Fruit fly (Drosophila melanogaster) whole organism, embryonic: Measurements from ENCODE around the gene Ppat-Dpck.

Experiments used
- Atf-2 ChIP-seq: fragments of 200-800 bp; sonication (Bioruptor generic); optimal IDR thresholded peaks from 2 replicates; lab custom pipeline; 2016; ENCODE audit warnings: missing biosample characterization, missing genetic modification characterization
- Bgb ChIP-seq: fragments of 200-800 bp; sonication (Bioruptor generic); IDR thresholded peaks from 2 replicates; pipeline ENCODE4 v1.3.6; 2022; ENCODE audit warnings: missing biosample characterization, missing genetic modification characterization; ENCODE audit not compliant: partially characterized antibody
- CG11504 ChIP-seq: fragments of 200-800 bp; sonication (Bioruptor generic); optimal IDR thresholded peaks from 3 replicates; lab custom pipeline; 2019; ENCODE audit warnings: missing biosample characterization, mild to moderate bottlenecking, missing genetic modification characterization, moderate library complexity
- CG12219 ChIP-seq: fragments of 200-800 bp; sonication (Bioruptor generic); optimal IDR thresholded peaks from 3 replicates; lab custom pipeline; 2018; ENCODE audit warnings: missing biosample characterization, mild to moderate bottlenecking, missing genetic modification characterization
- CG14710 ChIP-seq: fragments of 200-800 bp; sonication (Bioruptor generic); optimal IDR thresholded peaks from 3 replicates; lab custom pipeline; 2019; ENCODE audit warnings: missing biosample characterization, mild to moderate bottlenecking, missing genetic modification characterization, moderate library complexity
- CG15011 ChIP-seq: fragments of 200-800 bp; sonication (Bioruptor generic); optimal IDR thresholded peaks from 3 replicates; lab custom pipeline; 2018; ENCODE audit warnings: missing biosample characterization, mild to moderate bottlenecking, missing genetic modification characterization
- CG1647 ChIP-seq: fragments of 200-800 bp; sonication (Bioruptor generic); optimal IDR thresholded peaks from 3 replicates; lab custom pipeline; 2016; ENCODE audit warnings: missing biosample characterization, missing genetic modification characterization
- CG16813 ChIP-seq: fragments of 200-800 bp; sonication (Bioruptor generic); IDR thresholded peaks from 3 replicates; pipeline ENCODE4 v1.3.6; 2022; ENCODE audit warnings: missing biosample characterization, missing genetic modification characterization; ENCODE audit not compliant: partially characterized antibody
- CG17802 ChIP-seq: fragments of 200-800 bp; sonication (Bioruptor generic); optimal IDR thresholded peaks from 2 replicates; lab custom pipeline; 2018; ENCODE audit warnings: missing biosample characterization, mild to moderate bottlenecking, missing genetic modification characterization, moderate library complexity
- CG18011 ChIP-seq: fragments of 200-800 bp; sonication (Bioruptor generic); optimal IDR thresholded peaks from 2 replicates; lab custom pipeline; 2017; ENCODE audit warnings: missing biosample characterization, missing genetic modification characterization, mild to moderate bottlenecking, moderate library complexity, missing genotype
- CG2129 ChIP-seq: fragments of 200-800 bp; sonication (Bioruptor generic); IDR thresholded peaks from 2 replicates; pipeline ENCODE4 v1.3.6; 2022; ENCODE audit warnings: missing biosample characterization, missing genetic modification characterization; ENCODE audit not compliant: partially characterized antibody
- CG2889 ChIP-seq: fragments of 200-800 bp; sonication (Bioruptor generic); IDR thresholded peaks from 3 replicates; pipeline ENCODE4 v1.3.6; 2022; ENCODE audit warnings: missing biosample characterization, missing genetic modification characterization
- CG31365 ChIP-seq: fragments of 200-800 bp; sonication (Bioruptor generic); optimal IDR thresholded peaks from 2 replicates; lab custom pipeline; 2018; ENCODE audit warnings: missing biosample characterization, mild to moderate bottlenecking, missing genetic modification characterization
- CG33557 ChIP-seq: fragments of 200-800 bp; sonication (Bioruptor generic); optimal IDR thresholded peaks from 2 replicates; lab custom pipeline; 2019; ENCODE audit warnings: missing biosample characterization, mild to moderate bottlenecking, missing genetic modification characterization, moderate library complexity
- CG6683 ChIP-seq: fragments of 200-800 bp; sonication (Bioruptor generic); optimal IDR thresholded peaks from 2 replicates; lab custom pipeline; 2017; ENCODE audit warnings: missing biosample characterization, mild to moderate bottlenecking, missing genetic modification characterization, missing genetic modification reagents
- CG6791 ChIP-seq: fragments of 200-800 bp; sonication (Bioruptor generic); IDR thresholded peaks from 3 replicates; pipeline ENCODE4 v1.3.6; 2022; ENCODE audit warnings: missing biosample characterization, missing genetic modification characterization; ENCODE audit not compliant: partially characterized antibody
- CG7963 ChIP-seq: fragments of 200-800 bp; sonication (Bioruptor generic); IDR thresholded peaks from 3 replicates; pipeline ENCODE4 v1.3.6; 2022; ENCODE audit warnings: missing biosample characterization, missing genetic modification characterization; ENCODE audit not compliant: partially characterized antibody
- CG9876 ChIP-seq: fragments of 200-800 bp; sonication (Bioruptor generic); optimal IDR thresholded peaks from 2 replicates; lab custom pipeline; 2016; ENCODE audit warnings: missing biosample characterization, missing genetic modification characterization
- Dad ChIP-seq: fragments of 200-800 bp; sonication (Bioruptor generic); optimal IDR thresholded peaks from 3 replicates; lab custom pipeline; 2016; ENCODE audit warnings: missing biosample characterization, missing genetic modification characterization
- Dbx ChIP-seq: fragments of 200-800 bp; sonication (Bioruptor generic); IDR thresholded peaks from 3 replicates; pipeline ENCODE4 v1.3.6; 2022; ENCODE audit warnings: missing biosample characterization, missing genetic modification characterization
- Dip3 ChIP-seq: fragments of 200-800 bp; sonication (Bioruptor generic); optimal IDR thresholded peaks from 3 replicates; lab custom pipeline; 2016; ENCODE audit warnings: missing biosample characterization, missing genetic modification characterization
- Doc2 ChIP-seq: fragments of 200-800 bp; sonication (Bioruptor generic); IDR thresholded peaks from 2 replicates; pipeline ENCODE4 v1.3.6; 2022; ENCODE audit warnings: missing biosample characterization, missing genetic modification characterization
- Fer1 ChIP-seq: fragments of 200-800 bp; sonication (Bioruptor generic); optimal IDR thresholded peaks from 2 replicates; lab custom pipeline; 2017; ENCODE audit warnings: missing biosample characterization, mild to moderate bottlenecking, missing genetic modification characterization
- Fer2 ChIP-seq: fragments of 200-800 bp; sonication (Bioruptor generic); optimal IDR thresholded peaks from 2 replicates; lab custom pipeline; 2018; ENCODE audit warnings: missing biosample characterization, mild to moderate bottlenecking, missing genetic modification characterization, moderate library complexity
- Meics ChIP-seq: fragments of 200-800 bp; sonication (Bioruptor generic); optimal IDR thresholded peaks from 2 replicates; lab custom pipeline; 2017; ENCODE audit warnings: missing biosample characterization, mild to moderate bottlenecking, missing genetic modification characterization
- Sin3A ChIP-seq: fragments of >200 bp; optimal IDR thresholded peaks from 2 replicates; lab custom pipeline; 2018
- Six4 ChIP-seq: fragments of 200-800 bp; sonication (Bioruptor generic); optimal IDR thresholded peaks from 2 replicates; lab custom pipeline; 2016; ENCODE audit warnings: missing biosample characterization, missing genetic modification characterization
- ac ChIP-seq: fragments of 200-800 bp; sonication (Bioruptor generic); optimal IDR thresholded peaks from 3 replicates; lab custom pipeline; 2017; ENCODE audit warnings: missing biosample characterization, mild to moderate bottlenecking, missing genetic modification characterization
- bowl ChIP-seq: fragments of 200-800 bp; sonication (Bioruptor generic); IDR thresholded peaks from 2 replicates; pipeline ENCODE4 v1.3.6; 2022; ENCODE audit warnings: missing biosample characterization, missing genetic modification characterization
- cad ChIP-seq: fragments of >200 bp; optimal IDR thresholded peaks from 2 replicates; lab custom pipeline; 2017; ENCODE audit warnings: missing biosample characterization, missing genetic modification characterization
- corto ChIP-seq: fragments of 200-800 bp; sonication (Bioruptor generic); optimal IDR thresholded peaks from 2 replicates; lab custom pipeline; 2016; ENCODE audit warnings: missing biosample characterization, mild to moderate bottlenecking, missing genetic modification characterization, moderate library complexity
- croc ChIP-seq: fragments of 200-800 bp; sonication (Bioruptor generic); conservative IDR thresholded peaks from 3 replicates; pipeline ENCODE4 v1.3.6; 2022; ENCODE audit warnings: missing biosample characterization, missing genetic modification characterization
- crp ChIP-seq, 2 experiments: fragments of 200-800 bp; sonication (Bioruptor generic); optimal IDR thresholded peaks; 2 replicates in 1 of 2; 3 replicates in 1 of 2; lab custom pipeline; 2017; ENCODE audit warnings: missing biosample characterization in 2 of 2, missing genetic modification characterization in 2 of 2, mild to moderate bottlenecking in 1 of 2, moderate library complexity in 1 of 2
- dm ChIP-seq: fragments of 200-800 bp; sonication (Bioruptor generic); optimal IDR thresholded peaks from 3 replicates; lab custom pipeline; 2016; ENCODE audit warnings: missing biosample characterization, missing genetic modification characterization
- en ChIP-seq: fragments of 200-800 bp; sonication (Bioruptor generic); optimal IDR thresholded peaks from 2 replicates; lab custom pipeline; 2016; ENCODE audit warnings: missing biosample characterization, missing genetic modification characterization
- grau ChIP-seq: fragments of 200-800 bp; optimal IDR thresholded peaks from 3 replicates; lab custom pipeline; 2019; ENCODE audit warnings: missing biosample characterization, mild to moderate bottlenecking, missing genetic modification characterization, moderate library complexity
- grn ChIP-seq: fragments of 200-800 bp; sonication (Bioruptor generic); optimal IDR thresholded peaks from 3 replicates; lab custom pipeline; 2017; ENCODE audit warnings: missing biosample characterization, missing genetic modification characterization
- gro ChIP-seq: fragments of 200-800 bp; sonication (Bioruptor generic); optimal IDR thresholded peaks from 2 replicates; lab custom pipeline; 2016; ENCODE audit warnings: missing biosample characterization, missing genetic modification characterization
- ham ChIP-seq: fragments of 200-800 bp; sonication (Bioruptor generic); IDR thresholded peaks from 2 replicates; pipeline ENCODE4 v1.3.6; 2022; ENCODE audit warnings: missing biosample characterization, missing genetic modification characterization
- kay ChIP-seq: fragments of 200-800 bp; sonication (Bioruptor generic); optimal IDR thresholded peaks from 2 replicates; lab custom pipeline; 2016; ENCODE audit warnings: missing biosample characterization, missing genetic modification characterization
- kni ChIP-seq: fragments of 200-800 bp; sonication (Bioruptor generic); optimal IDR thresholded peaks from 3 replicates; lab custom pipeline; 2017; ENCODE audit warnings: mild to moderate bottlenecking, missing biosample characterization, missing genetic modification reagents, missing genetic modification characterization
- lab ChIP-seq: fragments of 200-800 bp; sonication (Bioruptor generic); optimal IDR thresholded peaks from 3 replicates; lab custom pipeline; 2017; ENCODE audit warnings: missing biosample characterization, missing genetic modification characterization, mild to moderate bottlenecking, moderate library complexity, missing genetic modification reagents
- maf-S ChIP-seq: fragments of 200-800 bp; sonication (Bioruptor generic); optimal IDR thresholded peaks from 2 replicates; lab custom pipeline; 2016; ENCODE audit warnings: missing biosample characterization, missing genetic modification characterization
- org-1 ChIP-seq: fragments of 200-800 bp; sonication (Bioruptor generic); optimal IDR thresholded peaks from 2 replicates; lab custom pipeline; 2017; ENCODE audit warnings: missing biosample characterization, missing genetic modification characterization
- peb ChIP-seq: fragments of 200-800 bp; sonication (Bioruptor generic); IDR thresholded peaks from 2 replicates; pipeline ENCODE4 v1.3.6; 2022; ENCODE audit warnings: missing biosample characterization, missing genetic modification characterization
- scrt ChIP-seq: fragments of 200-800 bp; sonication (Bioruptor generic); optimal IDR thresholded peaks from 2 replicates; lab custom pipeline; 2018; ENCODE audit warnings: missing biosample characterization, mild to moderate bottlenecking, missing genetic modification characterization, moderate library complexity
- seq ChIP-seq: fragments of 200-800 bp; sonication (Bioruptor generic); IDR thresholded peaks from 2 replicates; pipeline ENCODE4 v1.3.6; 2022; ENCODE audit warnings: missing biosample characterization, missing genetic modification characterization
- sima ChIP-seq: fragments of 200-800 bp; sonication (Bioruptor generic); optimal IDR thresholded peaks from 2 replicates; lab custom pipeline; 2016; ENCODE audit warnings: missing biosample characterization, missing genetic modification characterization
- so ChIP-seq: fragments of 200-800 bp; sonication (Bioruptor generic); IDR thresholded peaks from 3 replicates; pipeline ENCODE4 v1.3.6; 2022; ENCODE audit warnings: missing biosample characterization, missing genetic modification characterization
- tup ChIP-seq: fragments of 200-800 bp; sonication (Bioruptor generic); optimal IDR thresholded peaks from 2 replicates; lab custom pipeline; 2016; ENCODE audit warnings: missing biosample characterization, mild to moderate bottlenecking, missing genetic modification characterization, moderate library complexity

Gene Ppat-Dpck

DNA sequence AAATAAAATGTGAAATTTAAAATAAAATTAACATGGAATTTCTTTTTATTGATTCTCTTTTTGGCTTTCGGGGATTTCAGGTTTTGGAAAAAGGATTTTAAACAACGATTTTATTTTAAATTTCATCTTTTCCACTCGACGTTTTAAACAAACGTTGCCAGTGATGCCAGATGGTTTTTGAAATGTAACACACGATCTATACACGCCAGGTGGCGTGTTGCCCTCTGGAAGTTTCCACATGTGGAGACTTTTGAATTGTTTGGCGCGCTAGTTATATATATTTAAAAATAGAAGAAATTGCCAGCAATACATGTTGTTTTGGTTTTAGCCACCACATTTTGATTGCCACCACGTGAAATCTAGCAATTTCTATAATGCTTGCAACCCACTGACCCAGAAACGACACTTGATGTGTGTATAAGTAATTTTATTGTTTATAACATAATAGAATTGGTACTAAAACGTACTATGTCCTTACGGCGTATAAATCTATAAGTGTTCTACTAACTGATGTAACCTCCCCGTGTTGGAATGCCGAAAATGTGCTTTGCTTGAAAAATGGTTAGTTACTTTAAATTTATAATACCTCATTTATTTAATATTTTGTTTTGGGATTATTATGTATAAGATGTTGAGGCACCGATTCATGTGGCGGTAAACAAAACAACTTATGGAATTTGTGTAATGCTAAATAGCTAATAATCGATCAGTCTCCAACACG lies 18.8 kb downstream of the Ppat-Dpck start (continued):
- TF ChIP-seq CG31365 = no peak
- TF ChIP-seq CG7963 (GFP tag; lab: Robert Waterston, UW) = no peak
- TF ChIP-seq CG14710 (tag; lab: Kevin White, UChicago) = peak; percentile 53
- no peak for TF ChIP-seq CG2129 (GFP tag; lab: Robert Waterston, UW)
- peak; percentile 30 for TF ChIP-seq grau
- TF ChIP-seq sima (GFP tag; lab: Kevin White, UChicago) = no peak
- no peak for TF ChIP-seq Fer2 (tag; lab: Kevin White, UChicago)
- TF ChIP-seq lab = no peak
- TF ChIP-seq CG16813 (GFP tag; lab: Robert Waterston, UW) = no peak; the same call in 2 of the 3 replicates
- TF ChIP-seq scrt (GFP tag; lab: Kevin White, UChicago) = no peak
- TF ChIP-seq Atf-2 (GFP tag; lab: Kevin White, UChicago) = no peak
- no peak for TF ChIP-seq so (GFP tag; lab: Robert Waterston, UW)
- no peak for TF ChIP-seq maf-S (GFP tag; lab: Kevin White, UChicago)
- TF ChIP-seq org-1 (GFP tag; lab: Kevin White, UChicago) = no peak
- TF ChIP-seq ac (GFP tag; lab: Kevin White, UChicago) = no peak
- no peak for TF ChIP-seq croc (GFP tag; lab: Robert Waterston, UW)
- TF ChIP-seq Doc2 (GFP tag; lab: Robert Waterston, UW) = no peak
- TF ChIP-seq ham (GFP tag; lab: Robert Waterston, UW) = no peak
- TF ChIP-seq en = no peak
- peak; percentile 20; the same call in 1 of the 2 replicates for TF ChIP-seq Bgb (GFP tag; lab: Robert Waterston, UW)
- no peak for TF ChIP-seq gro (GFP tag; lab: Kevin White, UChicago)
- TF ChIP-seq Dad (GFP tag; lab: Kevin White, UChicago) = no peak
- no peak for TF ChIP-seq CG6683 (GFP tag; lab: Kevin White, UChicago)
- TF ChIP-seq corto (GFP tag; lab: Kevin White, UChicago) = no peak
- TF ChIP-seq grn = no peak
- no peak for TF ChIP-seq dm (GFP tag; lab: Kevin White, UChicago)
- no peak for TF ChIP-seq kni (GFP tag; lab: Kevin White, UChicago)
- no peak for TF ChIP-seq CG15011 (GFP tag; lab: Kevin White, UChicago)
- no peak for TF ChIP-seq CG1647 (GFP tag; lab: Kevin White, UChicago)
- TF ChIP-seq tup (GFP tag; lab: Kevin White, UChicago) = no peak
- no peak for TF ChIP-seq CG9876
- 0 out of 3 replicates have a peak, but pooled peaks have one; percentile 25 for TF ChIP-seq Dbx (GFP tag; lab: Robert Waterston, UW)
- no peak for TF ChIP-seq CG18011
- no peak for TF ChIP-seq CG33557 (GFP tag; lab: Kevin White, UChicago)
- TF ChIP-seq CG12219 (GFP tag; lab: Kevin White, UChicago) = no peak
- TF ChIP-seq bowl (GFP tag; lab: Robert Waterston, UW) = no peak
- TF ChIP-seq cad (GFP tag; lab: Kevin White, UChicago) = no peak
- TF ChIP-seq Six4 (GFP tag; lab: Kevin White, UChicago) = no peak
- peak in 1 of 2 experiments; percentile 16 for TF ChIP-seq crp (GFP tag; optimal IDR thresholded peaks at IDR 0.05; lab: Kevin White, UChicago)
- no peak for TF ChIP-seq CG17802 (tag; lab: Kevin White, UChicago)
- TF ChIP-seq CG2889 (GFP tag; lab: Robert Waterston, UW) = no peak
- no peak for TF ChIP-seq Meics
- TF ChIP-seq CG11504 (tag; lab: Kevin White, UChicago) = no peak
- TF ChIP-seq peb (GFP tag; lab: Robert Waterston, UW) = no peak
- TF ChIP-seq kay = no peak
- no peak for TF ChIP-seq Fer1 (GFP tag; lab: Kevin White, UChicago)
- TF ChIP-seq Sin3A (lab: Kevin White, UChicago) = no peak
- TF ChIP-seq Dip3 (GFP tag; lab: Kevin White, UChicago) = no peak
- no peak for TF ChIP-seq seq (GFP tag; lab: Robert Waterston, UW)
- peak; percentile 49; the same call in 1 of the 3 replicates for TF ChIP-seq CG6791 (GFP tag; lab: Robert Waterston, UW)
